Worm (Caenorhabditis elegans) whole organism, L4/young adult: Measurements from ENCODE around the gene tag-243.

Experiments used
- W03F9.2 ChIP-seq: fragments of 150-350 bp; optimal IDR thresholded peaks from 2 replicates; lab custom pipeline; 2014; ENCODE audit warnings: missing biosample characterization, missing genetic modification characterization
- dao-5 ChIP-seq: sonication (generic microtip); optimal IDR thresholded peaks from 2 replicates; lab custom pipeline; 2016; ENCODE audit warnings: missing genotype, missing genetic modification characterization, moderate library complexity, missing compliant biosample characterization
- him-1 ChIP-seq: sonication (generic microtip); optimal IDR thresholded peaks from 2 replicates; lab custom pipeline; 2016; ENCODE audit warnings: missing genotype, missing genetic modification reagents, missing genetic modification characterization, missing compliant biosample characterization

ce11 chrIII:4657386-4657785 lies 30.9 kb downstream of the tag-243 start:
- TF ChIP-seq him-1 (no peak), dao-5 (tag; lab: Kevin White, UChicago) (no peak), W03F9.2 (tag; lab: Kevin White, UChicago) (no peak)
